Comparison of ENCODE assay signal across 4 worm cellular contexts in the genomic region with DNA sequence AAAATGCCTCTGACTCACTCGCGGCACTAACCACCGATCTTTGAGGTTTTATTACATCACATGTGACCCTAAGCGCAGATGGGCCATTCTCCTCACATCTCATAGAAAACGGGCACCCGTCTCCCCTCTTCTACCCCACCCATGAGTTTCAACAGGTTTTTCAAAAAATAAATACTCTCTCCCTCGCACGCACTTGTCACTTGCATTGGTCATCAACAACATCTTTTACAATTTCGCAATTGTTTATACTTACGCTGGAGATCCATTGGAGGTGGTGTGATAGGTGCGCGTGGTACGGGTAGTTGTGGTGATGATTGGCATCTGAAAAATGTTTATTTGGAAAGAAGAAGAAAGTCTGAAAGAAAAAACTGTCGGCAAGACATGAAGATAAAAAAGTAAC.
TF ChIP-seq lines count a peak whose summit lies in the region.

A gene (minus strand): TSS at position 321 of the 400 bp plus-strand sequence.

TF ChIP-seq in whole organism, L1 larva, 84 proteins besides CTCF, POLR2A, EP300 and RAD21 (continued from another document and continues in another):
- peak; percentile 17 for TF ChIP-seq irx-1 (tag; optimal IDR thresholded peaks at IDR 0.05; lab: Kevin White, UChicago)
- TF ChIP-seq egl-27 (tag; optimal IDR thresholded peaks at IDR 0.05; lab: Kevin White, UChicago), result no peak
- TF ChIP-seq mef-2 (tag; optimal IDR thresholded peaks at IDR 0.05; lab: Kevin White, UChicago), result no peak
- no peak for TF ChIP-seq egl-13 (tag; optimal IDR thresholded peaks at IDR 0.05; lab: Kevin White, UChicago)
- TF ChIP-seq zag-1 (tag; optimal IDR thresholded peaks at IDR 0.05; lab: Kevin White, UChicago), result no peak
- peak in 1 of 2 experiments; percentile 95 for TF ChIP-seq mdl-1 (tag; optimal IDR thresholded peaks at IDR 0.05; lab: Kevin White, UChicago)
- TF ChIP-seq isw-1 (GFP tag; IDR thresholded peaks at IDR 0.05; lab: Robert Waterston, UW), result no peak
- peak; percentile 95 for TF ChIP-seq lin-14 (GFP tag; optimal IDR thresholded peaks at IDR 0.05; lab: Kevin White, UChicago)
- peak; percentile 61 for TF ChIP-seq ceh-88 (GFP tag; IDR thresholded peaks at IDR 0.05; lab: Robert Waterston, UW)
- TF ChIP-seq unc-30 (tag; optimal IDR thresholded peaks at IDR 0.05; lab: Kevin White, UChicago), result no peak
- TF ChIP-seq nhr-76 (tag; optimal IDR thresholded peaks at IDR 0.05; lab: Kevin White, UChicago), result no peak
- no peak for TF ChIP-seq ets-5 (GFP tag; IDR thresholded peaks at IDR 0.05; lab: Robert Waterston, UW)
- TF ChIP-seq tlp-1 (tag; optimal IDR thresholded peaks at IDR 0.05; lab: Kevin White, UChicago), result no peak
- TF ChIP-seq unc-130 (tag; optimal IDR thresholded peaks at IDR 0.05; lab: Kevin White, UChicago), result peak; percentile 70
- peak; percentile 80 for TF ChIP-seq nhr-90 (tag; optimal IDR thresholded peaks at IDR 0.05; lab: Kevin White, UChicago; ENCODE audit: poor library complexity)
- no peak for TF ChIP-seq alr-1 (tag; optimal IDR thresholded peaks at IDR 0.05; lab: Kevin White, UChicago; ENCODE audit: borderline replicate concordance)
- no peak for TF ChIP-seq nhr-11 (tag; optimal IDR thresholded peaks at IDR 0.05; lab: Kevin White, UChicago)
- TF ChIP-seq hlh-4 (tag; optimal IDR thresholded peaks at IDR 0.05; lab: Kevin White, UChicago), result no peak
- no peak for TF ChIP-seq hlh-17 (GFP tag; optimal IDR thresholded peaks at IDR 0.05; lab: Kevin White, UChicago; ENCODE audit: borderline replicate concordance)
- peak; percentile 13 to 38 for TF ChIP-seq efl-1 (optimal IDR thresholded peaks at IDR 0.05; lab: Kevin White, UChicago)
- peak in 1 of 2 experiments; percentile 51 for TF ChIP-seq efl-1 (GFP tag; optimal IDR thresholded peaks at IDR 0.05 in 1 of 2; lab: Kevin White, UChicago)
- no peak for TF ChIP-seq nhr-77 (tag; optimal IDR thresholded peaks at IDR 0.05; lab: Kevin White, UChicago)
- TF ChIP-seq elt-2 (tag; optimal IDR thresholded peaks at IDR 0.05; lab: Kevin White, UChicago), result no peak
- no peak for TF ChIP-seq unc-62 (GFP tag; optimal IDR thresholded peaks at IDR 0.05; lab: Kevin White, UChicago)
- peak; percentile 60 for TF ChIP-seq mep-1 (tag; optimal IDR thresholded peaks at IDR 0.05; lab: Kevin White, UChicago)
- peak; percentile 45 for TF ChIP-seq fos-1 (tag; optimal IDR thresholded peaks at IDR 0.05; lab: Kevin White, UChicago)
- peak; percentile 7 for TF ChIP-seq ztf-4 (tag; optimal IDR thresholded peaks at IDR 0.05; lab: Kevin White, UChicago)
- TF ChIP-seq dpl-1 (GFP tag; optimal IDR thresholded peaks at IDR 0.05; lab: Kevin White, UChicago), result peak; percentile 19 to 34 (median 27)
- TF ChIP-seq nhr-20 (tag; optimal IDR thresholded peaks at IDR 0.05; lab: Kevin White, UChicago), result peak; percentile 92
- no peak for TF ChIP-seq pqm-1 (tag; optimal IDR thresholded peaks at IDR 0.05; lab: Kevin White, UChicago)
- TF ChIP-seq sptf-1 (tag; optimal IDR thresholded peaks at IDR 0.05; lab: Kevin White, UChicago), result no peak

TF ChIP-seq in whole organism, L2 larva, 48 proteins besides CTCF, POLR2A, EP300 and RAD21 (continued from another document and continues in another):
- TF ChIP-seq ceh-16 (tag; optimal IDR thresholded peaks at IDR 0.05; lab: Kevin White, UChicago) (no peak), sma-3 (GFP tag; optimal IDR thresholded peaks at IDR 0.05; lab: Kevin White, UChicago) (peak; percentile 80), mdl-1 (tag; optimal IDR thresholded peaks at IDR 0.05; lab: Kevin White, UChicago) (peak; percentile 44 to 48), nhr-21 (tag; optimal IDR thresholded peaks at IDR 0.05; lab: Kevin White, UChicago) (no peak), mbf-1 (tag; optimal IDR thresholded peaks at IDR 0.05; lab: Kevin White, UChicago) (no peak), ama-1 (optimal IDR thresholded peaks at IDR 0.05; lab: Kevin White, UChicago) (no peak), zag-1 (tag; optimal IDR thresholded peaks at IDR 0.05; lab: Kevin White, UChicago) (no peak), ztf-1 (GFP tag; conservative IDR thresholded peaks at IDR 0.05; lab: Robert Waterston, UW) (no peak), mab-5 (tag; optimal IDR thresholded peaks at IDR 0.05; lab: Kevin White, UChicago) (no peak), alr-1 (tag; optimal IDR thresholded peaks at IDR 0.05; lab: Kevin White, UChicago) (no peak), egl-27 (tag; optimal IDR thresholded peaks at IDR 0.05; lab: Kevin White, UChicago) (peak; percentile 10), unc-39 (tag; optimal IDR thresholded peaks at IDR 0.05; lab: Kevin White, UChicago) (no peak), nhr-237 (tag; optimal IDR thresholded peaks at IDR 0.05; lab: Kevin White, UChicago) (no peak), R02D3.7 (tag; optimal IDR thresholded peaks at IDR 0.05; lab: Kevin White, UChicago) (no peak), crh-2 (tag; optimal IDR thresholded peaks at IDR 0.05; lab: Kevin White, UChicago) (peak; percentile 70), fos-1 (tag; optimal IDR thresholded peaks at IDR 0.05; lab: Kevin White, UChicago) (peak; percentile 7), sma-9 (GFP tag; optimal IDR thresholded peaks at IDR 0.05; lab: Kevin White, UChicago) (peak; percentile 79), sma-9 (tag; optimal IDR thresholded peaks at IDR 0.05; lab: Kevin White, UChicago) (no peak), nhr-12 (tag; optimal IDR thresholded peaks at IDR 0.05; lab: Kevin White, UChicago) (no peak), lin-13 (GFP tag; optimal IDR thresholded peaks at IDR 0.05; lab: Kevin White, UChicago) (peak; percentile 58), ztf-11 (tag; optimal IDR thresholded peaks at IDR 0.05; lab: Kevin White, UChicago) (no peak), blmp-1 (tag; optimal IDR thresholded peaks at IDR 0.05; lab: Kevin White, UChicago; ENCODE audit: insufficient read depth) (peak; percentile 78), ceh-82 (tag; optimal IDR thresholded peaks at IDR 0.05; lab: Kevin White, UChicago) (no peak), ztf-4 (tag; optimal IDR thresholded peaks at IDR 0.05; lab: Kevin White, UChicago) (peak; percentile 82), nhr-129 (tag; optimal IDR thresholded peaks at IDR 0.05; lab: Kevin White, UChicago) (peak; percentile 91), Y55F3AM.14 (GFP tag; optimal IDR thresholded peaks at IDR 0.05; lab: Kevin White, UChicago) (no peak), nhr-77 (tag; optimal IDR thresholded peaks at IDR 0.05; lab: Kevin White, UChicago) (no peak), skn-1 (tag; optimal IDR thresholded peaks at IDR 0.05; lab: Kevin White, UChicago) (no peak), lin-11 (tag; optimal IDR thresholded peaks at IDR 0.05; lab: Kevin White, UChicago) (no peak), gmeb-1 (tag; optimal IDR thresholded peaks at IDR 0.05; lab: Kevin White, UChicago) (peak; percentile 56), C34F6.9 (tag; optimal IDR thresholded peaks at IDR 0.05; lab: Kevin White, UChicago) (peak; percentile 35), unc-62 (GFP tag; optimal IDR thresholded peaks at IDR 0.05; lab: Kevin White, UChicago) (no peak), F13H6.1 (tag; optimal IDR thresholded peaks at IDR 0.05; lab: Kevin White, UChicago) (peak; percentile 47), ZK546.5 (tag; optimal IDR thresholded peaks at IDR 0.05; lab: Kevin White, UChicago) (no peak), nhr-23 (tag; optimal IDR thresholded peaks at IDR 0.05; lab: Kevin White, UChicago) (no peak)

TF ChIP-seq in whole organism, L3 larva, 47 proteins besides CTCF, POLR2A, EP300 and RAD21 (continued from another document):
- TF ChIP-seq zag-1 (tag; optimal IDR thresholded peaks at IDR 0.05; lab: Kevin White, UChicago), result no peak
- peak; percentile 93 for TF ChIP-seq egl-5 (tag; optimal IDR thresholded peaks at IDR 0.05; lab: Kevin White, UChicago)
- TF ChIP-seq ztf-11 (tag; optimal IDR thresholded peaks at IDR 0.05; lab: Kevin White, UChicago), result no peak
- TF ChIP-seq eor-1 (tag; optimal IDR thresholded peaks at IDR 0.05; lab: Kevin White, UChicago), result no peak
- TF ChIP-seq nhr-11 (tag; optimal IDR thresholded peaks at IDR 0.05; lab: Kevin White, UChicago), result no peak
- TF ChIP-seq unc-62 (GFP tag; optimal IDR thresholded peaks at IDR 0.05; lab: Kevin White, UChicago), result peak; percentile 79
- TF ChIP-seq nhr-25 (tag; optimal IDR thresholded peaks at IDR 0.05; lab: Kevin White, UChicago), result peak; percentile 59
- peak; percentile 25 for TF ChIP-seq snpc-4 (tag; optimal IDR thresholded peaks at IDR 0.05; lab: Kevin White, UChicago)
- TF ChIP-seq unc-39 (tag; optimal IDR thresholded peaks at IDR 0.05; lab: Kevin White, UChicago), result no peak

TF ChIP-seq in whole organism, L4 larva, 104 proteins besides CTCF, POLR2A, EP300 and RAD21 (continued from another document):
- TF ChIP-seq ama-1 (optimal IDR thresholded peaks at IDR 0.05; lab: Kevin White, UChicago) (no peak), spr-3 (GFP tag; optimal IDR thresholded peaks at IDR 0.05; lab: Kevin White, UChicago) (no peak), nhr-25 (tag; optimal IDR thresholded peaks at IDR 0.05; lab: Kevin White, UChicago; ENCODE audit: borderline replicate concordance, insufficient read depth) (peak; percentile 18), hif-1 (tag; optimal IDR thresholded peaks at IDR 0.05; lab: Kevin White, UChicago) (peak in 1 of 2 experiments; percentile 28), jun-1 (tag; optimal IDR thresholded peaks at IDR 0.05; lab: Kevin White, UChicago) (no peak), T20F7.1 (GFP tag; optimal IDR thresholded peaks at IDR 0.05; lab: Kevin White, UChicago) (no peak), zfp-2 (tag; optimal IDR thresholded peaks at IDR 0.05; lab: Kevin White, UChicago) (no peak), hlh-11 (tag; optimal IDR thresholded peaks at IDR 0.05; lab: Kevin White, UChicago) (peak; percentile 74), F26F4.8 (GFP tag; conservative IDR thresholded peaks at IDR 0.05; lab: Robert Waterston, UW) (no peak), mdt-29 (GFP tag; IDR thresholded peaks at IDR 0.05; lab: Robert Waterston, UW) (no peak), dmd-6 (GFP tag; IDR thresholded peaks at IDR 0.05; lab: Robert Waterston, UW) (peak; percentile 64), mep-1 (tag; optimal IDR thresholded peaks at IDR 0.05; lab: Kevin White, UChicago) (peak; percentile 45), daf-16 (GFP tag; optimal IDR thresholded peaks at IDR 0.05; lab: Kevin White, UChicago) (peak in 1 of 2 experiments; percentile 94), daf-16 (tag; optimal IDR thresholded peaks at IDR 0.05; lab: Kevin White, UChicago) (peak; percentile 48), nhr-111 (GFP tag; optimal IDR thresholded peaks at IDR 0.05; lab: Kevin White, UChicago) (no peak), dve-1 (tag; optimal IDR thresholded peaks at IDR 0.05; lab: Kevin White, UChicago; ENCODE audit: insufficient read depth) (peak; percentile 43), mxl-3 (GFP tag; optimal IDR thresholded peaks at IDR 0.05; lab: Kevin White, UChicago) (peak; percentile 57), hlh-30 (tag; optimal IDR thresholded peaks at IDR 0.05; lab: Kevin White, UChicago; ENCODE audit: insufficient read depth) (peak; percentile 95), tra-1 (GFP tag; IDR thresholded peaks at IDR 0.05; lab: Robert Waterston, UW) (peak; percentile 70), fkh-10 (GFP tag; optimal IDR thresholded peaks at IDR 0.05; lab: Kevin White, UChicago) (no peak), nhr-11 (tag; optimal IDR thresholded peaks at IDR 0.05; lab: Kevin White, UChicago) (peak; percentile 11), fos-1 (tag; optimal IDR thresholded peaks at IDR 0.05; lab: Kevin White, UChicago) (no peak), ceh-44 (GFP tag; IDR thresholded peaks at IDR 0.05; lab: Robert Waterston, UW) (no peak), nhr-10 (tag; optimal IDR thresholded peaks at IDR 0.05; lab: Kevin White, UChicago) (no peak), mdl-1 (tag; optimal IDR thresholded peaks at IDR 0.05; lab: Kevin White, UChicago) (peak; percentile 63 to 80)
